Worm (Caenorhabditis elegans) whole organism, L1 larva: ENCODE data around the gene srbc-21.

Source experiments
- aha-1 ChIP-seq: fragments of 150-350 bp; optimal IDR thresholded peaks from 2 replicates; lab custom pipeline; 2014; ENCODE audit warnings: missing biosample characterization, missing genetic modification characterization
- alr-1 ChIP-seq: fragments of 200-800 bp; sonication (Bioruptor generic); optimal IDR thresholded peaks from 2 replicates; lab custom pipeline; 2018; ENCODE audit warnings: borderline replicate concordance, mild to moderate bottlenecking, missing genetic modification characterization, missing compliant biosample characterization
- aly-2 ChIP-seq: fragments of 150-350 bp; optimal IDR thresholded peaks from 2 replicates; lab custom pipeline; 2014; ENCODE audit warnings: missing biosample characterization, missing genetic modification characterization
- blmp-1 ChIP-seq: fragments of 150-350 bp; optimal IDR thresholded peaks from 2 replicates; lab custom pipeline; 2014; ENCODE audit warnings: missing biosample characterization, missing genetic modification characterization
- ceh-63 ChIP-seq: fragments of 200-800 bp; sonication (Bioruptor generic); optimal IDR thresholded peaks from 2 replicates; lab custom pipeline; 2018; ENCODE audit warnings: mild to moderate bottlenecking, missing genetic modification characterization, missing compliant biosample characterization
- ceh-82 ChIP-seq, 3 experiments: fragments of 150-350 bp in 1 of 3; sonication (generic microtip) in 2 of 3; optimal IDR thresholded peaks; 2 replicates each; lab custom pipeline; 2014 to 2017; ENCODE audit warnings: missing biosample characterization in 3 of 3, missing genetic modification characterization in 3 of 3
- dpl-1 ChIP-seq, 3 experiments: fragments of 150-350 bp in 2 of 3; sonication (generic microtip) in 1 of 3; optimal IDR thresholded peaks; 2 replicates each; lab custom pipeline; 2014 to 2017; ENCODE audit warnings: missing biosample characterization in 3 of 3, missing genetic modification characterization in 3 of 3, missing genetic modification reagents in 3 of 3
- efl-1 ChIP-seq, 4 experiments: fragments of 150-350 bp; optimal IDR thresholded peaks in 3 of 4; peaks in 1 of 4; 1 replicate in 1 of 4; 2 replicates in 3 of 4; lab custom pipeline; 2014; ENCODE audit warnings: missing biosample characterization in 2 of 4, missing genetic modification characterization in 2 of 4, missing genetic modification reagents in 2 of 4
- elt-3 ChIP-seq, 6 experiments: fragments of 150-350 bp in 1 of 6; sonication (generic microtip); optimal IDR thresholded peaks; 2 replicates each; lab custom pipeline; 2017 to 2018; ENCODE audit warnings: missing biosample characterization in 6 of 6, missing genetic modification characterization in 6 of 6, inconsistent platforms in 1 of 6
- ets-5 ChIP-seq: fragments of 200-800 bp; sonication (Bioruptor generic); IDR thresholded peaks from 2 replicates; pipeline ENCODE4 v1.3.6; 2022; ENCODE audit warnings: missing genetic modification characterization, missing compliant biosample characterization
- grh-1 ChIP-seq: fragments of 200-800 bp; sonication (Bioruptor generic); IDR thresholded peaks from 2 replicates; pipeline ENCODE4 v1.3.6; 2022; ENCODE audit warnings: missing genetic modification reagents, missing genetic modification characterization, missing compliant biosample characterization
- hpl-2 ChIP-seq: fragments of 150-350 bp; optimal IDR thresholded peaks from 2 replicates; lab custom pipeline; 2014; ENCODE audit warnings: missing biosample characterization, missing genetic modification reagents, missing genetic modification characterization
- jun-1 ChIP-seq: fragments of 150-350 bp; optimal IDR thresholded peaks from 2 replicates; lab custom pipeline; 2014; ENCODE audit warnings: missing biosample characterization, missing genetic modification reagents, missing genetic modification characterization
- lin-13 ChIP-seq: fragments of 150-350 bp; optimal IDR thresholded peaks from 2 replicates; lab custom pipeline; 2014; ENCODE audit warnings: missing biosample characterization, missing genetic modification reagents, missing genetic modification characterization
- lin-35 ChIP-seq, 2 experiments: fragments of 150-350 bp; optimal IDR thresholded peaks; 2 replicates each; lab custom pipeline; 2014; ENCODE audit warnings: missing biosample characterization in 2 of 2, missing genetic modification characterization in 2 of 2, missing genetic modification reagents in 2 of 2
- lin-39 ChIP-seq: fragments of 150-350 bp; optimal IDR thresholded peaks from 2 replicates; lab custom pipeline; 2014; ENCODE audit warnings: missing biosample characterization, missing genetic modification reagents, missing genetic modification characterization
- lir-3 ChIP-seq: sonication (generic microtip); optimal IDR thresholded peaks from 2 replicates; lab custom pipeline; 2016; ENCODE audit warnings: mild to moderate bottlenecking, missing genetic modification characterization, moderate library complexity, missing compliant biosample characterization; ENCODE audit not compliant: poor library complexity
- mdl-1 ChIP-seq, 2 experiments: fragments of 150-350 bp; optimal IDR thresholded peaks; 2 replicates each; lab custom pipeline; 2014 to 2017; ENCODE audit warnings: missing biosample characterization in 2 of 2, missing genetic modification characterization in 2 of 2, inconsistent platforms in 1 of 2
- nhr-12 ChIP-seq: sonication (generic microtip); optimal IDR thresholded peaks from 2 replicates; lab custom pipeline; 2017; ENCODE audit warnings: missing biosample characterization, missing genetic modification characterization
- nhr-20 ChIP-seq: sonication (generic microtip); optimal IDR thresholded peaks from 2 replicates; lab custom pipeline; 2016; ENCODE audit warnings: mild to moderate bottlenecking, missing genetic modification characterization, missing compliant biosample characterization
- nhr-237 ChIP-seq: fragments of 150-350 bp; optimal IDR thresholded peaks from 2 replicates; lab custom pipeline; 2014; ENCODE audit warnings: missing biosample characterization, missing genetic modification characterization
- nhr-85 ChIP-seq: sonication (generic microtip); peaks from one replicate; lab custom pipeline; 2016; ENCODE audit warnings: missing genetic modification characterization, inconsistent platforms, missing compliant biosample characterization
- rnt-1 ChIP-seq: sonication (generic microtip); optimal IDR thresholded peaks from 2 replicates; lab custom pipeline; 2016; ENCODE audit warnings: mild to moderate bottlenecking, missing genetic modification characterization, moderate library complexity, missing compliant biosample characterization
- skn-1 ChIP-seq: fragments of 150-350 bp; optimal IDR thresholded peaks from 2 replicates; lab custom pipeline; 2014; ENCODE audit warnings: missing biosample characterization, missing genetic modification characterization
- snpc-4 ChIP-seq: fragments of 150-350 bp; optimal IDR thresholded peaks from 2 replicates; lab custom pipeline; 2014; ENCODE audit warnings: missing biosample characterization, missing genetic modification characterization
- sup-37 ChIP-seq: fragments of 200-800 bp; sonication (Bioruptor generic); optimal IDR thresholded peaks from 2 replicates; lab custom pipeline; 2018; ENCODE audit warnings: mild to moderate bottlenecking, missing genetic modification characterization, missing compliant biosample characterization
- tbx-2 ChIP-seq: sonication (generic microtip); optimal IDR thresholded peaks from 2 replicates; lab custom pipeline; 2016; ENCODE audit warnings: missing genetic modification characterization, missing compliant biosample characterization
- unc-130 ChIP-seq: fragments of 150-350 bp; optimal IDR thresholded peaks from 2 replicates; lab custom pipeline; 2017; ENCODE audit warnings: missing biosample characterization, missing genetic modification characterization, inconsistent platforms
- unc-30 ChIP-seq: sonication (generic microtip); optimal IDR thresholded peaks from 2 replicates; lab custom pipeline; 2017; ENCODE audit warnings: missing biosample characterization, missing genetic modification characterization
- unc-98 ChIP-seq: fragments of 200-800 bp; sonication (Bioruptor generic); IDR thresholded peaks from 2 replicates; pipeline ENCODE4 v1.3.6; 2022; ENCODE audit warnings: missing genetic modification characterization, missing compliant biosample characterization
- xbp-1 ChIP-seq: sonication (generic microtip); optimal IDR thresholded peaks from 2 replicates; lab custom pipeline; 2016; ENCODE audit warnings: missing genetic modification characterization, missing compliant biosample characterization

The srbc-21 gene

ce11 chrV:2110368-2110767 is 45.0 kb upstream of the srbc-21 start, which contains the start of gene F22F7.3:
Gene F22F7.3 (plus strand): TSS chrV:2110668.
- no peak for TF ChIP-seq alr-1
- no peak for TF ChIP-seq efl-1 (optimal IDR thresholded peaks at IDR 0.05; lab: Kevin White, UChicago)
- peak in 1 of 2 experiments; percentile 66 for TF ChIP-seq efl-1 (GFP tag; optimal IDR thresholded peaks at IDR 0.05 in 1 of 2; lab: Kevin White, UChicago)
- TF ChIP-seq nhr-85 (tag; lab: Kevin White, UChicago): no peak
- no peak for TF ChIP-seq jun-1 (tag; lab: Kevin White, UChicago)
- no peak for TF ChIP-seq grh-1 (GFP tag; lab: Robert Waterston, UW)
- peak; percentile 34 for TF ChIP-seq blmp-1 (tag; lab: Kevin White, UChicago)
- TF ChIP-seq unc-30 (tag; lab: Kevin White, UChicago): no peak
- no peak for TF ChIP-seq ceh-82 (tag; optimal IDR thresholded peaks at IDR 0.05; lab: Kevin White, UChicago)
- TF ChIP-seq mdl-1 (tag; optimal IDR thresholded peaks at IDR 0.05; lab: Kevin White, UChicago): no peak

ce11 chrV:2118574-2118973 is 36.8 kb upstream of the srbc-21 start, which contains the start of gene bgnt-1.2:
Gene bgnt-1.2 (minus strand): TSS chrV:2118674.
- TF ChIP-seq lin-39 (no peak), tbx-2 (tag; lab: Kevin White, UChicago) (no peak), snpc-4 (no peak), lin-13 (GFP tag; lab: Kevin White, UChicago) (no peak), skn-1 (no peak), unc-98 (GFP tag; lab: Robert Waterston, UW) (no peak)

- TF ChIP-seq sup-37 (GFP tag; lab: Kevin White, UChicago): no peak
- TF ChIP-seq blmp-1 (tag; lab: Kevin White, UChicago): no peak
- TF ChIP-seq tbx-2 (tag; lab: Kevin White, UChicago): no peak
- TF ChIP-seq lir-3 (tag; lab: Kevin White, UChicago): no peak
- TF ChIP-seq nhr-12 (tag; lab: Kevin White, UChicago): no peak
- no peak for TF ChIP-seq rnt-1
- TF ChIP-seq ets-5 (GFP tag; lab: Robert Waterston, UW): no peak
- TF ChIP-seq ceh-63 (GFP tag; lab: Kevin White, UChicago): no peak
- no peak for TF ChIP-seq aha-1 (tag; lab: Kevin White, UChicago)
- TF ChIP-seq nhr-85 (tag; lab: Kevin White, UChicago): no peak
- no peak for TF ChIP-seq unc-130
- no peak for TF ChIP-seq aly-2 (tag; lab: Kevin White, UChicago)
- TF ChIP-seq ceh-82 (tag; optimal IDR thresholded peaks at IDR 0.05; lab: Kevin White, UChicago): no peak
- no peak for TF ChIP-seq hpl-2 (GFP tag; lab: Kevin White, UChicago)
- TF ChIP-seq unc-98 (GFP tag; lab: Robert Waterston, UW): no peak
Measured at ce11 chrV:2119529-2119928, 35.8 kb upstream of the srbc-21 start, which contains the start of gene F22F7.11. Gene F22F7.11 (plus strand): TSS chrV:2119829.

- TF ChIP-seq lin-35 (GFP tag; optimal IDR thresholded peaks at IDR 0.05; lab: Kevin White, UChicago) (no peak), xbp-1 (tag; lab: Kevin White, UChicago) (no peak), nhr-237 (tag; lab: Kevin White, UChicago) (no peak), nhr-20 (tag; lab: Kevin White, UChicago) (no peak), elt-3 (tag; optimal IDR thresholded peaks at IDR 0.05; lab: Kevin White, UChicago) (no peak)
Measured at ce11 chrV:2121910-2122362, 33.4 kb upstream of the srbc-21 start, which contains the start of gene F22F7.8. Gene F22F7.8 (minus strand): TSS chrV:2121960.

- peak; percentile 9 for TF ChIP-seq blmp-1 (tag; lab: Kevin White, UChicago)
- peak; percentile 50 for TF ChIP-seq rnt-1
- peak; percentile 68 for TF ChIP-seq nhr-20 (tag; lab: Kevin White, UChicago)
- peak; percentile 15 to 19 for TF ChIP-seq efl-1 (optimal IDR thresholded peaks at IDR 0.05; lab: Kevin White, UChicago)
- TF ChIP-seq efl-1 (GFP tag; optimal IDR thresholded peaks at IDR 0.05 in 1 of 2; lab: Kevin White, UChicago): peak in 1 of 2 experiments; percentile 38
- TF ChIP-seq elt-3 (tag; optimal IDR thresholded peaks at IDR 0.05; lab: Kevin White, UChicago): peak in 1 of 6 experiments; percentile 37
- TF ChIP-seq dpl-1 (GFP tag; optimal IDR thresholded peaks at IDR 0.05; lab: Kevin White, UChicago): peak in 1 of 3 experiments; percentile 6
- no peak for TF ChIP-seq lin-39
- TF ChIP-seq lin-35 (GFP tag; optimal IDR thresholded peaks at IDR 0.05; lab: Kevin White, UChicago): peak in 1 of 2 experiments; percentile 29
- no peak for TF ChIP-seq xbp-1 (tag; lab: Kevin White, UChicago)
- TF ChIP-seq skn-1: no peak
- no peak for TF ChIP-seq ets-5 (GFP tag; lab: Robert Waterston, UW)
Measured at ce11 chrV:2122517-2122916, 32.8 kb upstream of the srbc-21 start, which contains the start of gene F22F7.2. Gene F22F7.2 (plus strand): TSS chrV:2122782.
